Worm (Caenorhabditis elegans) whole organism, L4 larva: Measurements from ENCODE around the gene F46E10.18.

ENCODE experiments used
- D1046.2 ChIP-seq: fragments of 200-800 bp; sonication (Bioruptor generic); IDR thresholded peaks from 2 replicates; pipeline ENCODE4 v1.3.6; 2022; ENCODE audit warnings: missing genetic modification characterization, missing compliant biosample characterization
- F49E8.2 ChIP-seq: sonication (generic microtip); optimal IDR thresholded peaks from 2 replicates; lab custom pipeline; 2016; ENCODE audit warnings: missing compliant biosample characterization, mild to moderate bottlenecking, missing genetic modification characterization, borderline replicate concordance
- R02D3.7 ChIP-seq: fragments of 150-350 bp; sonication (generic microtip); optimal IDR thresholded peaks from 3 replicates; lab custom pipeline; 2014; ENCODE audit warnings: missing biosample characterization, missing genetic modification characterization
- aly-2 ChIP-seq: sonication (generic microtip); optimal IDR thresholded peaks from 2 replicates; lab custom pipeline; 2018; ENCODE audit warnings: missing biosample characterization, missing genetic modification characterization
- ceh-32 ChIP-seq: sonication (generic microtip); optimal IDR thresholded peaks from 2 replicates; lab custom pipeline; 2016; ENCODE audit warnings: mild to moderate bottlenecking, missing genetic modification characterization, missing compliant biosample characterization; ENCODE audit not compliant: poor library complexity
- daf-16 ChIP-seq, 3 experiments: sonication (generic microtip); optimal IDR thresholded peaks; 2 replicates each; lab custom pipeline; 2016 to 2017; ENCODE audit warnings: missing genetic modification characterization in 3 of 3, missing genetic modification reagents in 3 of 3, mild to moderate bottlenecking in 2 of 3, missing compliant biosample characterization in 2 of 3, missing biosample characterization in 1 of 3, moderate library complexity in 1 of 3
- daf-8 ChIP-seq: fragments of 200-800 bp; sonication (Bioruptor generic); IDR thresholded peaks from 2 replicates; pipeline ENCODE4 v1.3.6; 2022; ENCODE audit warnings: missing genetic modification characterization, missing compliant biosample characterization
- duxl-1 ChIP-seq: sonication (generic microtip); optimal IDR thresholded peaks from 2 replicates; lab custom pipeline; 2016; ENCODE audit warnings: mild to moderate bottlenecking, missing genetic modification characterization, moderate library complexity, missing compliant biosample characterization; ENCODE audit not compliant: poor library complexity
- dve-1 ChIP-seq: sonication (generic microtip); optimal IDR thresholded peaks from 2 replicates; lab custom pipeline; 2017; ENCODE audit warnings: antibody characterized with exemption, mild to moderate bottlenecking, missing genetic modification characterization, missing compliant biosample characterization; ENCODE audit not compliant: insufficient read depth
- fos-1 ChIP-seq: fragments of 150-350 bp; optimal IDR thresholded peaks from 2 replicates; lab custom pipeline; 2014; ENCODE audit warnings: missing biosample characterization, missing genetic modification characterization
- gei-8 ChIP-seq: fragments of 200-800 bp; sonication (Bioruptor generic); optimal IDR thresholded peaks from 2 replicates; lab custom pipeline; 2018; ENCODE audit warnings: mild to moderate bottlenecking, missing genetic modification characterization, missing compliant biosample characterization
- hlh-11 ChIP-seq: fragments of 200-800 bp; sonication (Bioruptor generic); optimal IDR thresholded peaks from 2 replicates; lab custom pipeline; 2018; ENCODE audit warnings: mild to moderate bottlenecking, missing genetic modification characterization, missing compliant biosample characterization
- lin-13 ChIP-seq: fragments of 150-350 bp; optimal IDR thresholded peaks from 2 replicates; lab custom pipeline; 2014; ENCODE audit warnings: missing biosample characterization, missing genetic modification reagents, missing genetic modification characterization
- lin-38 ChIP-seq: fragments of 200-800 bp; sonication (Bioruptor generic); IDR thresholded peaks from 2 replicates; pipeline ENCODE4 v1.3.6; 2022; ENCODE audit warnings: missing genetic modification reagents, missing genetic modification characterization, missing compliant biosample characterization
- lin-39 ChIP-seq: fragments of 150-350 bp; optimal IDR thresholded peaks from 2 replicates; lab custom pipeline; 2014; ENCODE audit warnings: missing biosample characterization, missing genetic modification reagents, missing genetic modification characterization
- lsy-2 ChIP-seq, 2 experiments: fragments of 150-350 bp in 1 of 2; sonication (generic microtip) in 1 of 2; optimal IDR thresholded peaks; 2 replicates each; lab custom pipeline; 2014 to 2017; ENCODE audit warnings: missing biosample characterization in 2 of 2, missing genetic modification characterization in 2 of 2
- madf-9 ChIP-seq: fragments of 200-800 bp; sonication (Bioruptor generic); conservative IDR thresholded peaks from 2 replicates; pipeline ENCODE4 v1.3.6; 2022; ENCODE audit warnings: missing genetic modification reagents, missing genetic modification characterization, missing compliant biosample characterization
- mxl-2 ChIP-seq: fragments of 200-800 bp; sonication (Bioruptor generic); conservative IDR thresholded peaks from 2 replicates; pipeline ENCODE4 v1.3.6; 2022; ENCODE audit warnings: missing genetic modification reagents, missing genetic modification characterization, missing compliant biosample characterization
- nhr-237 ChIP-seq: sonication (generic microtip); optimal IDR thresholded peaks from 2 replicates; lab custom pipeline; 2017; ENCODE audit warnings: missing biosample characterization, missing genetic modification characterization
- nhr-28 ChIP-seq: fragments of 150-350 bp; optimal IDR thresholded peaks from 2 replicates; lab custom pipeline; 2014; ENCODE audit warnings: missing biosample characterization, missing genetic modification characterization
- nhr-41 ChIP-seq: fragments of 200-800 bp; sonication (Bioruptor generic); IDR thresholded peaks from 2 replicates; pipeline ENCODE4 v1.3.6; 2022; ENCODE audit warnings: missing genetic modification reagents, missing genetic modification characterization, missing compliant biosample characterization
- pha-4 ChIP-seq, 2 experiments: fragments of 150-350 bp in 1 of 2; fragments of 200-800 bp in 1 of 2; sonication (Bioruptor generic) in 1 of 2; IDR thresholded peaks in 1 of 2; optimal IDR thresholded peaks in 1 of 2; 2 replicates each; pipeline versions ENCODE4 v1.3.6 to Lab custom; 2014 to 2022; ENCODE audit warnings: missing genetic modification characterization in 2 of 2, missing genetic modification reagents in 2 of 2, missing biosample characterization in 1 of 2, missing compliant biosample characterization in 1 of 2
- pqm-1 ChIP-seq: sonication (generic microtip); optimal IDR thresholded peaks from 2 replicates; lab custom pipeline; 2017; ENCODE audit warnings: missing biosample characterization, missing genetic modification characterization
- saeg-2 ChIP-seq: fragments of 200-800 bp; sonication (Bioruptor generic); IDR thresholded peaks from 2 replicates; pipeline ENCODE4 v1.3.6; 2022; ENCODE audit warnings: missing genetic modification reagents, missing genetic modification characterization, missing compliant biosample characterization
- skn-1 ChIP-seq: fragments of 150-350 bp; optimal IDR thresholded peaks from 2 replicates; lab custom pipeline; 2014; ENCODE audit warnings: missing biosample characterization, missing genetic modification characterization
- snpc-4 ChIP-seq: fragments of 150-350 bp; optimal IDR thresholded peaks from 2 replicates; lab custom pipeline; 2014; ENCODE audit warnings: missing biosample characterization, missing genetic modification characterization
- spr-1 ChIP-seq: sonication (generic microtip); optimal IDR thresholded peaks from 2 replicates; lab custom pipeline; 2016; ENCODE audit warnings: mild to moderate bottlenecking, missing genetic modification characterization, missing compliant biosample characterization
- tag-97 ChIP-seq: fragments of 200-800 bp; sonication (Bioruptor generic); IDR thresholded peaks from 2 replicates; pipeline ENCODE4 v1.3.6; 2022; ENCODE audit warnings: missing genetic modification characterization, missing compliant biosample characterization

The F46E10.18 gene

DNA sequence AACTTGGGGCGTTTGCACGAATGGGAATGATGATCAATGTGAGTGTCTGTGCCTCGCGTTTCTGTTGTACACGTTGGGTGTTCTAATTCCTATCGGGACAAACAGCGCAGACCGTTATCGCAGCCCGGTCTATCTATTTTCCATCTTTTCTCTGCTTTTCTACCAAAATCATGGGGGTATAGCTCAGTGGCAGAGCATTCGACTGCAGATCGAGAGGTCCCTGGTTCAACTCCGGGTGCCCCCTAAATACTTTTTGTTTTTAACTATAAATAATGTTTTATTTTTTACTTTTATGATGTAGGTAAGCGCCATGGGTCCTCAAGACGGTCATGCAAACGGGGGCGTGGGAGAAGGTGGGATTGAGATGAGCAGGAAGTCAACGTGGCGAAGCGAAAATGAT lies 38.8 kb downstream of the F46E10.18 start (continued):
- TF ChIP-seq snpc-4 (tag; lab: Kevin White, UChicago) (no peak), pqm-1 (no peak), hlh-11 (tag; lab: Kevin White, UChicago) (no peak), lin-13 (GFP tag; lab: Kevin White, UChicago) (no peak), mxl-2 (0 out of 2 replicates have a peak, but pooled peaks have one; percentile 42), nhr-41 (GFP tag; lab: Robert Waterston, UW) (0 out of 2 replicates have a peak, but pooled peaks have one; percentile 57), lin-38 (GFP tag; lab: Robert Waterston, UW) (no peak; the same call in none of the 2 replicates), F49E8.2 (no peak), nhr-237 (tag; lab: Kevin White, UChicago) (no peak), spr-1 (peak; percentile 53), madf-9 (GFP tag; lab: Robert Waterston, UW) (peak; percentile 69), lin-39 (tag; lab: Kevin White, UChicago) (no peak), pha-4 (GFP tag; IDR thresholded peaks at IDR 0.05; lab: Robert Waterston, UW) (peak; percentile 83; the same call in 1 of the 2 replicates), pha-4 (tag; optimal IDR thresholded peaks at IDR 0.05; lab: Kevin White, UChicago) (no peak)

DNA sequence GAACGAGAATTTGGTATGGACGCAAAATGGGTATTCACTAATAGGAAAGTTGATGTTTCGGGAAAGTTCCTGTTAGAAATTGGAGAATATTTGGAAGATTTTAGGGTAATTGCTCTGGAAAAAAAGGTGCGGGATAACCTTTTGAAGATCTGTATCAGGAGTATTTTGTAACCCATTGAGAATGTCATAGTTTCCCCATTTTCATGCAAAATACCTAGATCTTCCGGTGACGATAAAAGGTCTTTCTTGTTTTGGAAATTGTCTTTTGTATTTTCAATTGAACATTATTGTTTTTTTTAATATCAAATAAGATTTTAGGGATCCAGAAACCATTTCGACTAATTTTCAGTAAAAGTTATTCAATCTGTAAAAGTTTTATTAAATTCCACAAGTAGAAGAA lies 40.8 kb downstream of the F46E10.18 start, which contains the start of gene spp-19:
spp-19 (minus strand) TSS at position 101 of the 400 bp plus-strand sequence.
- TF ChIP-seq ceh-32 (tag; lab: Kevin White, UChicago) = no peak
- no peak for TF ChIP-seq mxl-2
- TF ChIP-seq R02D3.7 (tag; lab: Kevin White, UChicago) = no peak
- TF ChIP-seq D1046.2 (GFP tag; lab: Robert Waterston, UW) = no peak
- no peak for TF ChIP-seq duxl-1 (tag; lab: Kevin White, UChicago)
- no peak for TF ChIP-seq fos-1 (tag; lab: Kevin White, UChicago)
- TF ChIP-seq lsy-2 (tag; optimal IDR thresholded peaks at IDR 0.05; lab: Kevin White, UChicago) = no peak
- TF ChIP-seq tag-97 (GFP tag; lab: Robert Waterston, UW) = no peak
- no peak for TF ChIP-seq daf-8 (GFP tag; lab: Robert Waterston, UW)
- TF ChIP-seq saeg-2 (GFP tag; lab: Robert Waterston, UW) = no peak
- no peak for TF ChIP-seq aly-2 (tag; lab: Kevin White, UChicago)
- no peak for TF ChIP-seq gei-8

DNA sequence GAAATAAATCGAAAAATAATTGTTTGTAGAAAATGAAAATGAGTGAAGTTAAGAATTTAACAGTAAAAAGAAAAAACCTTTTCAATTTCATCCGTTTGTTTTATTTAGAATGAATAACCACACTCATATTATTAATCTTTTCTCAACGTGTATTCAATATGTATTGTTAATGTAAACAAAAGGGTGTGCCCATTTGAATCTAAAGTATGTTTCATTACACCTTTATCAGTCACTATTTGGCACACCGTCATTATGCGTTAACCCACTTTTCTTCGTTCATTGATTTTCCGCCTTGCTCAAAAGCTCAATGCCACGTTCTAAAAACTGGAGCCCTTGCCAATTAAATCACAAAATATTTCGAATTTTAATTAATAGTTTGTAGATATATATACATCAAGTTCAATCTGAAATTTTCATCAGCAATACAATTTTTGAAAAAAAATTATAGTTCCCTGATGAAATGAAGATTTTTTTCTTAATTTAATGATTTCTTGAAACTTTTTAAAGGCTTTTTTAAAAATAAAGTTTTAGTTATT lies 45.1 kb downstream of the F46E10.18 start, which contains the start of gene K04A8.1:
K04A8.1 (plus strand) TSS at position 486 of the 536 bp plus-strand sequence.
- TF ChIP-seq pqm-1 (peak; percentile 69), skn-1 (tag; lab: Kevin White, UChicago) (no peak), dve-1 (tag; lab: Kevin White, UChicago) (peak; percentile 50), nhr-28 (tag; lab: Kevin White, UChicago) (peak; percentile 45), daf-16 (GFP tag; optimal IDR thresholded peaks at IDR 0.05; lab: Kevin White, UChicago) (no peak), daf-16 (tag; optimal IDR thresholded peaks at IDR 0.05; lab: Kevin White, UChicago) (peak; percentile 75)
